Worm (Caenorhabditis elegans): Measurements from ENCODE around the gene pepm-1.

Gene pepm-1

DNA sequence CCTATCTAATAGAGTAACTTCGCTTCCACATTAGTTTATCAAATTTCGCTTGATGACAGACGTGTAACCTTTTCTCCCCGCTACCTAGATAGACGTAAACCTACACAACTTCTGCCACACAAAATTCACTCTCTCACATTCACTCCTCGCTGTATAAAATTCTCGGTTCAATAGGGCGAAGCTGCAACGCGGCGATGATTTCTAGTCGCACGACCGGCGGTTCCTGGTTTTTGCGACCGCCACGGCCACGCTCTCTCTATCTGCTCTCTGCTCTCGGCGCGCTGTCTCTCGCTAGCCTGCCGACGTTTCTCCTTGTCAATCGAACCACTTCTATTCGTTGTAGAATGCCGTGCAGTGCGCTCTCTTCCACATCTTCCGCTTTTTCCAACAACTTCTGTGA, 22.0 kb downstream of the pepm-1 start (continued):
- peak; percentile 51 for TF ChIP-seq jun-1 (tag; optimal IDR thresholded peaks at IDR 0.05)
- TF ChIP-seq C16A3.4 (tag; optimal IDR thresholded peaks at IDR 0.05): peak; percentile 74
- peak; percentile 82 for TF ChIP-seq nhr-71 (tag; optimal IDR thresholded peaks at IDR 0.05)
- peak; percentile 65 to 75 (median 72) for TF ChIP-seq dpl-1 (GFP tag; optimal IDR thresholded peaks at IDR 0.05)
- TF ChIP-seq unc-86 (tag; optimal IDR thresholded peaks at IDR 0.05): peak; percentile 73
- peak; percentile 13 to 19 for TF ChIP-seq egl-27 (tag; optimal IDR thresholded peaks at IDR 0.05)
- peak; percentile 71 for TF ChIP-seq xbp-1 (tag; optimal IDR thresholded peaks at IDR 0.05)
- TF ChIP-seq nhr-77 (tag; optimal IDR thresholded peaks at IDR 0.05): peak; percentile 86
- TF ChIP-seq ceh-8 (GFP tag; optimal IDR thresholded peaks at IDR 0.05): no peak
- TF ChIP-seq tlp-1 (tag; optimal IDR thresholded peaks at IDR 0.05): no peak
- TF ChIP-seq swsn-7 (tag; optimal IDR thresholded peaks at IDR 0.05): peak; percentile 79
- TF ChIP-seq lin-15B (tag; optimal IDR thresholded peaks at IDR 0.05): peak; percentile 83
- no peak for TF ChIP-seq ceh-63 (GFP tag; optimal IDR thresholded peaks at IDR 0.05)
- peak; percentile 70 for TF ChIP-seq fkh-10 (GFP tag; optimal IDR thresholded peaks at IDR 0.05)
- TF ChIP-seq isw-1 (GFP tag; IDR thresholded peaks at IDR 0.05): peak; percentile 60
- peak; percentile 20 for TF ChIP-seq F16B12.6 (tag; optimal IDR thresholded peaks at IDR 0.05)
- TF ChIP-seq elt-3 (tag; optimal IDR thresholded peaks at IDR 0.05): peak in 4 of 6 experiments; percentile 15 to 82 (median 30)
- no peak for TF ChIP-seq lin-39 (tag; optimal IDR thresholded peaks at IDR 0.05)
- peak; percentile 73 for TF ChIP-seq skn-1 (tag; optimal IDR thresholded peaks at IDR 0.05)
- no peak for TF ChIP-seq nhr-84 (tag; optimal IDR thresholded peaks at IDR 0.05)
- peak; percentile 91 for TF ChIP-seq snu-23 (GFP tag; optimal IDR thresholded peaks at IDR 0.05)
- peak; percentile 58 to 84 for TF ChIP-seq lsy-2 (tag; optimal IDR thresholded peaks at IDR 0.05)
- TF ChIP-seq fos-1 (tag; optimal IDR thresholded peaks at IDR 0.05): peak; percentile 25
- TF ChIP-seq pag-3 (tag; optimal IDR thresholded peaks at IDR 0.05; ENCODE audit: borderline replicate concordance, insufficient read depth): no peak
- peak; percentile 8 for TF ChIP-seq sox-4 (tag; optimal IDR thresholded peaks at IDR 0.05)
- peak; percentile 38 for TF ChIP-seq hpl-2 (GFP tag; optimal IDR thresholded peaks at IDR 0.05)
- peak; percentile 67 for TF ChIP-seq egl-13 (tag; optimal IDR thresholded peaks at IDR 0.05)
- no peak for TF ChIP-seq zag-1 (tag; optimal IDR thresholded peaks at IDR 0.05)
- TF ChIP-seq unc-62 (GFP tag; optimal IDR thresholded peaks at IDR 0.05): no peak
- TF ChIP-seq nhr-19 (GFP tag; conservative IDR thresholded peaks at IDR 0.05): peak; percentile 66
- TF ChIP-seq rnt-1 (tag; optimal IDR thresholded peaks at IDR 0.05): peak; percentile 73
- TF ChIP-seq aly-2 (tag; optimal IDR thresholded peaks at IDR 0.05): no peak
- TF ChIP-seq nhr-90 (tag; optimal IDR thresholded peaks at IDR 0.05; ENCODE audit: poor library complexity): peak; percentile 45
- peak; percentile 39 for TF ChIP-seq lir-3 (tag; optimal IDR thresholded peaks at IDR 0.05; ENCODE audit: poor library complexity)
- peak; percentile 51 for TF ChIP-seq unc-130 (tag; optimal IDR thresholded peaks at IDR 0.05)
- no peak for TF ChIP-seq C34B4.2 (tag; optimal IDR thresholded peaks at IDR 0.05)
- TF ChIP-seq nhr-85 (tag): peak; percentile 77
- no peak for TF ChIP-seq ztf-4 (tag; optimal IDR thresholded peaks at IDR 0.05)
- peak; percentile 77 for TF ChIP-seq nhr-47 (tag; optimal IDR thresholded peaks at IDR 0.05)
- peak; percentile 35 for TF ChIP-seq irx-1 (tag; optimal IDR thresholded peaks at IDR 0.05)
- TF ChIP-seq grh-1 (GFP tag; IDR thresholded peaks at IDR 0.05): peak; percentile 56; the same call in 1 of the 2 replicates
- TF ChIP-seq ama-1 (optimal IDR thresholded peaks at IDR 0.05): no peak
- peak; percentile 71 for TF ChIP-seq mep-1 (tag; optimal IDR thresholded peaks at IDR 0.05)
- TF ChIP-seq fkh-8 (tag; optimal IDR thresholded peaks at IDR 0.05): peak; percentile 89
- no peak for TF ChIP-seq hlh-17 (GFP tag; optimal IDR thresholded peaks at IDR 0.05; ENCODE audit: borderline replicate concordance)
- TF ChIP-seq ces-1 (GFP tag; optimal IDR thresholded peaks at IDR 0.05): no peak
- peak; percentile 64 for TF ChIP-seq blmp-1 (tag; optimal IDR thresholded peaks at IDR 0.05)
